Fruit fly (Drosophila melanogaster): ENCODE measurements around the gene eIF4E1.

DNA sequence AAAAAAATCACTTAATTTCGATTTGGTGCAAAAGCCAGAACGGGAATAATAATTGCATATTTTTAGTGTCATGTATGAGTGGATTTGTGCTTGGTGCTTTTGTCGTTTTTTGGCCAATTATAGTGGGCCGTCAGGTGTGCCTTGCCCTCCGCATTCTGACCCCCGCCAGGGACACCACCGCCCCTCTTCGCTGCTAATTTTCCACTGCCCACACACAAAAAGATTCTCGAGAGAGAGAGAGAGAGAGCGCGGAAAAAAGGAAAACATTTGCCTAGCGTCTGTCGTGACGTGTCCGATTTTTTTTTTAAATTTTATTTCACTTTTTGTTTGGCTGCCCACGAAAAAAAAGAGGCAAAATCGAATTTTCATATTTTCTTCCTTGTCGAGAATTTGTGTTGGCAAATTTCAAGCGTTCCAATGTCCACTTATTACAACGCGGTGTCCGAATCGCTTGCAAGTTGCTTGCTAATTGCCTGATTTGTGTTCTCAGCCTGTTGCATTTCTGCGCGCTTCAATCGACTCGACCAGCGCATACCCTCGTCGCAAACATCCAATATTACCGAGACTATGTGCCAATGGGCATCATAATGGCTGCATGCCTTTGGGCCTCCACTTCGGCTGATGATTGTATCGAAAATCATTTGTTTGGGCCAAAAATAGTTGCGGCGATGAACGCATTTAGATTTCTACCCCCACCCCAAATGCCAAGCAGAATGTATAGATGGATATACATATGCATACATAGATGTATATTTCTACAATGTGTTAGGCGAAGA is 29.8 kb upstream of the eIF4E1 start:
- no peak for TF ChIP-seq pan (optimal IDR thresholded peaks at IDR 0.05)
- no peak for TF ChIP-seq lola (GFP tag; optimal IDR thresholded peaks at IDR 0.05)
- TF ChIP-seq br (GFP tag; optimal IDR thresholded peaks at IDR 0.05) = no peak
- TF ChIP-seq CrebA (GFP tag; optimal IDR thresholded peaks at IDR 0.05; ENCODE audit: borderline replicate concordance) = no peak
- no peak for TF ChIP-seq Rel (GFP tag; optimal IDR thresholded peaks at IDR 0.05)
- no peak for TF ChIP-seq Rel (tag; optimal IDR thresholded peaks at IDR 0.05)
- TF ChIP-seq dmrt93B (GFP tag; optimal IDR thresholded peaks at IDR 0.05) = no peak
- no peak for TF ChIP-seq sv (GFP tag; optimal IDR thresholded peaks at IDR 0.05)
